Fruit fly (Drosophila melanogaster) whole organism, embryonic: Measurements from ENCODE around the gene DAAM.

ENCODE experiments used
- CG10147 ChIP-seq: fragments of 200-800 bp; sonication (Bioruptor generic); optimal IDR thresholded peaks from 2 replicates; lab custom pipeline; 2019; ENCODE audit warnings: missing biosample characterization, mild to moderate bottlenecking, missing genetic modification characterization, moderate library complexity
- CG10321 ChIP-seq: fragments of 200-800 bp; sonication (Bioruptor generic); IDR thresholded peaks from 2 replicates; pipeline ENCODE4 v1.3.6; 2022; ENCODE audit warnings: missing biosample characterization, missing genetic modification characterization
- CG11456 ChIP-seq: fragments of 200-800 bp; sonication (Bioruptor generic); IDR thresholded peaks from 3 replicates; pipeline ENCODE4 v1.3.6; 2022; ENCODE audit warnings: missing biosample characterization, missing genetic modification characterization
- CG11723 ChIP-seq: fragments of 200-800 bp; sonication (Bioruptor generic); optimal IDR thresholded peaks from 2 replicates; lab custom pipeline; 2017; ENCODE audit warnings: missing biosample characterization, mild to moderate bottlenecking, missing genetic modification characterization
- CG12236 ChIP-seq: fragments of 200-800 bp; sonication (Bioruptor generic); optimal IDR thresholded peaks from 2 replicates; lab custom pipeline; 2016; ENCODE audit warnings: missing biosample characterization, missing genetic modification characterization
- CG1233 ChIP-seq: fragments of 200-800 bp; sonication (Bioruptor generic); optimal IDR thresholded peaks from 4 replicates; lab custom pipeline; 2018; ENCODE audit warnings: missing biosample characterization, mild to moderate bottlenecking, missing genetic modification characterization
- CG12391 ChIP-seq: fragments of 200-800 bp; sonication (Bioruptor generic); optimal IDR thresholded peaks from 3 replicates; lab custom pipeline; 2018; ENCODE audit warnings: missing biosample characterization, mild to moderate bottlenecking, missing genetic modification characterization, moderate library complexity
- CG12769 ChIP-seq: fragments of 200-800 bp; sonication (Bioruptor generic); optimal IDR thresholded peaks from 2 replicates; lab custom pipeline; 2019; ENCODE audit warnings: missing biosample characterization, mild to moderate bottlenecking, missing genetic modification characterization, moderate library complexity
- CG13424 ChIP-seq: fragments of 200-800 bp; sonication (Bioruptor generic); optimal IDR thresholded peaks from 2 replicates; lab custom pipeline; 2019; ENCODE audit warnings: missing biosample characterization, mild to moderate bottlenecking, missing genetic modification characterization, moderate library complexity
- CG14860 ChIP-seq: fragments of 200-800 bp; sonication (Bioruptor generic); IDR thresholded peaks from 3 replicates; pipeline ENCODE4 v1.3.6; 2022; ENCODE audit warnings: missing biosample characterization, missing genetic modification characterization; ENCODE audit not compliant: partially characterized antibody
- CG1602 ChIP-seq: fragments of 200-800 bp; sonication (Bioruptor generic); optimal IDR thresholded peaks from 3 replicates; lab custom pipeline; 2016; ENCODE audit warnings: missing biosample characterization, missing genetic modification characterization
- CG1647 ChIP-seq: fragments of 200-800 bp; sonication (Bioruptor generic); optimal IDR thresholded peaks from 3 replicates; lab custom pipeline; 2016; ENCODE audit warnings: missing biosample characterization, missing genetic modification characterization
- CG17359 ChIP-seq: fragments of 200-800 bp; sonication (Bioruptor generic); optimal IDR thresholded peaks from 3 replicates; lab custom pipeline; 2018; ENCODE audit warnings: missing biosample characterization, mild to moderate bottlenecking, missing genetic modification characterization, moderate library complexity
- CG2199 ChIP-seq: fragments of 200-800 bp; sonication (Bioruptor generic); IDR thresholded peaks from 3 replicates; pipeline ENCODE4 v1.3.6; 2022; ENCODE audit warnings: missing biosample characterization, missing genetic modification characterization
- CG2678 ChIP-seq: fragments of 200-800 bp; sonication (Bioruptor generic); optimal IDR thresholded peaks from 3 replicates; lab custom pipeline; 2019; ENCODE audit warnings: missing biosample characterization, mild to moderate bottlenecking, missing genetic modification characterization, moderate library complexity
- CG32767 ChIP-seq: fragments of 200-800 bp; sonication (Bioruptor generic); IDR thresholded peaks from 2 replicates; pipeline ENCODE4 v1.3.6; 2022; ENCODE audit warnings: missing biosample characterization, missing genetic modification characterization
- CG3847 ChIP-seq: fragments of 200-800 bp; sonication (Bioruptor generic); IDR thresholded peaks from 2 replicates; pipeline ENCODE4 v1.3.6; 2022; ENCODE audit warnings: missing biosample characterization, missing genetic modification characterization
- CG4282 ChIP-seq: fragments of 200-800 bp; sonication (Bioruptor generic); optimal IDR thresholded peaks from 2 replicates; lab custom pipeline; 2016; ENCODE audit warnings: missing biosample characterization, missing genetic modification characterization
- CG4820 ChIP-seq: fragments of 200-800 bp; sonication (Bioruptor generic); optimal IDR thresholded peaks from 3 replicates; lab custom pipeline; 2016; ENCODE audit warnings: missing biosample characterization, missing genetic modification characterization
- CG6689 ChIP-seq: fragments of 200-800 bp; sonication (Bioruptor generic); IDR thresholded peaks from 2 replicates; pipeline ENCODE4 v1.3.6; 2022; ENCODE audit warnings: missing biosample characterization, missing genetic modification characterization
- CG7556 ChIP-seq: fragments of 200-800 bp; sonication (Bioruptor generic); optimal IDR thresholded peaks from 2 replicates; lab custom pipeline; 2017; ENCODE audit warnings: missing biosample characterization, mild to moderate bottlenecking, missing genetic modification characterization
- CG8281 ChIP-seq: fragments of 200-800 bp; sonication (Bioruptor generic); optimal IDR thresholded peaks from 2 replicates; lab custom pipeline; 2018; ENCODE audit warnings: missing biosample characterization, mild to moderate bottlenecking, missing genetic modification characterization, moderate library complexity
- CG8478 ChIP-seq: fragments of >200 bp; optimal IDR thresholded peaks from 2 replicates; lab custom pipeline; 2018
- CrebB ChIP-seq: fragments of 200-800 bp; sonication (Bioruptor generic); optimal IDR thresholded peaks from 3 replicates; lab custom pipeline; 2018; ENCODE audit warnings: missing biosample characterization, mild to moderate bottlenecking, missing genetic modification characterization
- GATAe ChIP-seq: fragments of 200-800 bp; sonication (Bioruptor generic); conservative IDR thresholded peaks from 2 replicates; pipeline ENCODE4 v1.3.6; 2022; ENCODE audit warnings: missing biosample characterization, missing genetic modification characterization
- H15 ChIP-seq: fragments of 200-800 bp; sonication (Bioruptor generic); IDR thresholded peaks from 3 replicates; pipeline ENCODE4 v1.3.6; 2022; ENCODE audit warnings: missing biosample characterization, missing genetic modification characterization
- HLHmδ ChIP-seq: fragments of 200-800 bp; sonication (Bioruptor generic); optimal IDR thresholded peaks from 2 replicates; lab custom pipeline; 2018; ENCODE audit warnings: missing biosample characterization, mild to moderate bottlenecking, missing genetic modification characterization, moderate library complexity
- Hand ChIP-seq: fragments of 200-800 bp; sonication (Bioruptor generic); optimal IDR thresholded peaks from 2 replicates; lab custom pipeline; 2017; ENCODE audit warnings: mild to moderate bottlenecking, missing biosample characterization, missing genetic modification reagents, missing genetic modification characterization
- Hmx ChIP-seq: fragments of 200-800 bp; sonication (Bioruptor generic); optimal IDR thresholded peaks from 2 replicates; lab custom pipeline; 2016; ENCODE audit warnings: missing biosample characterization, missing genetic modification characterization
- Hr39 ChIP-seq: fragments of >200 bp; optimal IDR thresholded peaks from 2 replicates; lab custom pipeline; 2017
- NK7.1 ChIP-seq: fragments of 200-800 bp; sonication (Bioruptor generic); optimal IDR thresholded peaks from 3 replicates; lab custom pipeline; 2016; ENCODE audit warnings: missing biosample characterization, missing genetic modification characterization
- Neu2 ChIP-seq: fragments of 200-800 bp; sonication (Bioruptor generic); optimal IDR thresholded peaks from 3 replicates; lab custom pipeline; 2016; ENCODE audit warnings: missing biosample characterization, missing genetic modification characterization, borderline replicate concordance
- Rx ChIP-seq: fragments of 200-800 bp; sonication (Bioruptor generic); IDR thresholded peaks from 2 replicates; pipeline ENCODE4 v1.3.6; 2022; ENCODE audit warnings: missing biosample characterization, missing genetic modification characterization
- Scr ChIP-seq: fragments of 200-800 bp; sonication (Bioruptor generic); IDR thresholded peaks from 2 replicates; pipeline ENCODE4 v1.3.6; 2022; ENCODE audit warnings: missing biosample characterization, missing genetic modification characterization; ENCODE audit not compliant: partially characterized antibody
- Sin3A ChIP-seq: fragments of >200 bp; optimal IDR thresholded peaks from 2 replicates; lab custom pipeline; 2018
- ap ChIP-seq: fragments of 200-800 bp; sonication (Bioruptor generic); IDR thresholded peaks from 2 replicates; pipeline ENCODE4 v1.3.6; 2022; ENCODE audit warnings: missing biosample characterization, missing genetic modification characterization
- az2 ChIP-seq: fragments of 200-800 bp; sonication (Bioruptor generic); optimal IDR thresholded peaks from 3 replicates; lab custom pipeline; 2016; ENCODE audit warnings: missing biosample characterization, missing genetic modification characterization
- cad ChIP-seq: fragments of >200 bp; optimal IDR thresholded peaks from 2 replicates; lab custom pipeline; 2017; ENCODE audit warnings: missing biosample characterization, missing genetic modification characterization
- dysf ChIP-seq: fragments of 200-800 bp; sonication (Bioruptor generic); IDR thresholded peaks from 3 replicates; pipeline ENCODE4 v1.3.6; 2022; ENCODE audit warnings: missing biosample characterization, missing genetic modification characterization
- gcm ChIP-seq: fragments of 200-800 bp; sonication (Bioruptor generic); optimal IDR thresholded peaks from 2 replicates; lab custom pipeline; 2019; ENCODE audit warnings: missing biosample characterization, mild to moderate bottlenecking, missing genetic modification characterization, moderate library complexity
- h ChIP-seq: fragments of >200 bp; optimal IDR thresholded peaks from 2 replicates; lab custom pipeline; 2017
- jigr1 ChIP-seq: fragments of 200-800 bp; sonication (Bioruptor generic); IDR thresholded peaks from 3 replicates; pipeline ENCODE4 v1.3.6; 2022; ENCODE audit warnings: missing biosample characterization, missing genetic modification characterization
- jumu ChIP-seq: fragments of 200-800 bp; sonication (Bioruptor generic); optimal IDR thresholded peaks from 3 replicates; lab custom pipeline; 2016; ENCODE audit warnings: missing biosample characterization, missing genetic modification characterization
- lola ChIP-seq, 3 experiments: fragments of >200 bp in 2 of 3; fragments of 200-800 bp in 1 of 3; sonication (Bioruptor generic) in 1 of 3; optimal IDR thresholded peaks; 2 replicates each; lab custom pipeline; 2017 to 2019; ENCODE audit warnings: missing biosample characterization in 3 of 3, missing genetic modification characterization in 3 of 3, mild to moderate bottlenecking in 1 of 3, moderate library complexity in 1 of 3
- mld ChIP-seq: fragments of 200-800 bp; sonication (Bioruptor generic); IDR thresholded peaks from 3 replicates; pipeline ENCODE4 v1.3.6; 2022; ENCODE audit warnings: missing biosample characterization, missing genetic modification characterization; ENCODE audit not compliant: partially characterized antibody
- pb ChIP-seq: fragments of 200-800 bp; sonication (Bioruptor generic); optimal IDR thresholded peaks from 3 replicates; lab custom pipeline; 2016; ENCODE audit warnings: missing biosample characterization, missing genetic modification characterization
- psq ChIP-seq: fragments of 200-800 bp; sonication (Bioruptor generic); optimal IDR thresholded peaks from 2 replicates; lab custom pipeline; 2017; ENCODE audit warnings: missing biosample characterization, missing genetic modification characterization
- tio ChIP-seq: fragments of 200-800 bp; sonication (Bioruptor generic); optimal IDR thresholded peaks from 2 replicates; lab custom pipeline; 2017; ENCODE audit warnings: missing biosample characterization, missing genetic modification characterization, inconsistent platforms
- trh ChIP-seq: fragments of 200-800 bp; sonication (Bioruptor generic); optimal IDR thresholded peaks from 2 replicates; lab custom pipeline; 2016; ENCODE audit warnings: missing biosample characterization, missing genetic modification characterization
- unc-4 ChIP-seq: fragments of 200-800 bp; sonication (Bioruptor generic); IDR thresholded peaks from 2 replicates; pipeline ENCODE4 v1.3.6; 2022; ENCODE audit warnings: missing biosample characterization, missing genetic modification characterization; ENCODE audit not compliant: partially characterized antibody

DAAM gene

dm6 chrX:1275018-1275820 lies 46.9 kb downstream of the DAAM start, which contains the start of gene Atf3 (continued):
- peak; percentile 94 for TF ChIP-seq CG8281 (tag; lab: Kevin White, UChicago)
- peak; percentile 95 for TF ChIP-seq Neu2 (GFP tag; lab: Kevin White, UChicago)
- TF ChIP-seq Scr (GFP tag; lab: Robert Waterston, UW), result 0 out of 2 replicates have a peak, but pooled peaks have one; percentile 28
- TF ChIP-seq CG12236 (GFP tag; lab: Kevin White, UChicago), result peak; percentile 97
- TF ChIP-seq gcm (GFP tag; lab: Kevin White, UChicago), result peak; percentile 98
- TF ChIP-seq CG4282 (GFP tag; lab: Kevin White, UChicago), result peak; percentile 97
- peak; percentile 97 for TF ChIP-seq Hmx (GFP tag; lab: Kevin White, UChicago)
- peak; percentile 99 for TF ChIP-seq CG3847 (GFP tag; lab: Robert Waterston, UW)
- no peak for TF ChIP-seq CG8478 (lab: Kevin White, UChicago)
- TF ChIP-seq pb (GFP tag; lab: Kevin White, UChicago), result peak; percentile 99
- peak; percentile 100 for TF ChIP-seq dysf (GFP tag; lab: Robert Waterston, UW)
- TF ChIP-seq Hr39, result no peak
- peak; percentile 99 for TF ChIP-seq Hand (GFP tag; lab: Kevin White, UChicago)
- TF ChIP-seq CG11456 (GFP tag; lab: Robert Waterston, UW), result peak; percentile 99
- peak; percentile 99 for TF ChIP-seq CG10147 (GFP tag; lab: Kevin White, UChicago)
- peak; percentile 99 for TF ChIP-seq jumu (GFP tag; lab: Kevin White, UChicago)
- TF ChIP-seq cad (GFP tag; lab: Kevin White, UChicago), result no peak
- TF ChIP-seq psq (GFP tag; lab: Kevin White, UChicago), result peak; percentile 93
- TF ChIP-seq CG10321 (GFP tag; lab: Robert Waterston, UW), result peak; percentile 81
- peak; percentile 99 for TF ChIP-seq CG12391 (tag; lab: Kevin White, UChicago)
- peak; percentile 99 for TF ChIP-seq CG13424
- no peak for TF ChIP-seq mld (GFP tag; lab: Robert Waterston, UW)
- TF ChIP-seq CrebB (tag; lab: Kevin White, UChicago), result peak; percentile 99
- peak; percentile 99 for TF ChIP-seq CG1647 (GFP tag; lab: Kevin White, UChicago)
- TF ChIP-seq CG12769, result peak; percentile 100
- no peak for TF ChIP-seq Sin3A (lab: Kevin White, UChicago)
- no peak for TF ChIP-seq CG14860 (GFP tag; lab: Robert Waterston, UW)
- TF ChIP-seq CG11723 (GFP tag; lab: Kevin White, UChicago), result peak; percentile 98
- TF ChIP-seq CG4820 (GFP tag; lab: Kevin White, UChicago), result peak; percentile 98
- peak; percentile 99 for TF ChIP-seq CG6689 (GFP tag; lab: Robert Waterston, UW)
- TF ChIP-seq CG2199 (GFP tag; lab: Robert Waterston, UW), result peak; percentile 89
- peak; percentile 98 for TF ChIP-seq H15 (GFP tag; lab: Robert Waterston, UW)
- TF ChIP-seq Rx (GFP tag; lab: Robert Waterston, UW), result peak; percentile 98
- peak; percentile 99 for TF ChIP-seq CG1233
- TF ChIP-seq CG2678 (tag; lab: Kevin White, UChicago), result peak; percentile 100
- TF ChIP-seq CG7556 (GFP tag; lab: Kevin White, UChicago), result peak; percentile 100
- TF ChIP-seq lola (GFP tag; optimal IDR thresholded peaks at IDR 0.05; lab: Kevin White, UChicago), result peak in 1 of 3 experiments; percentile 94
- TF ChIP-seq ap (GFP tag; lab: Robert Waterston, UW), result peak; percentile 97
- TF ChIP-seq jigr1, result peak; percentile 99
- TF ChIP-seq NK7.1 (GFP tag; lab: Kevin White, UChicago), result peak; percentile 98
- peak; percentile 99 for TF ChIP-seq CG32767 (GFP tag; lab: Robert Waterston, UW)
- TF ChIP-seq unc-4 (GFP tag; lab: Robert Waterston, UW), result 0 out of 2 replicates have a peak, but pooled peaks have one; percentile 31
- peak; percentile 8 for TF ChIP-seq HLHmδ
- TF ChIP-seq h (lab: Kevin White, UChicago), result no peak
- peak; percentile 98 for TF ChIP-seq CG1602 (GFP tag; lab: Kevin White, UChicago)
- TF ChIP-seq GATAe (GFP tag; lab: Robert Waterston, UW), result peak; percentile 96
- TF ChIP-seq trh (GFP tag; lab: Kevin White, UChicago), result peak; percentile 97
- TF ChIP-seq CG17359 (tag; lab: Kevin White, UChicago), result peak; percentile 99
- peak; percentile 99 for TF ChIP-seq tio
- peak; percentile 98 for TF ChIP-seq az2 (GFP tag; lab: Kevin White, UChicago)
